Fruit fly (Drosophila melanogaster) whole organism, embryonic: ENCODE data around the gene Mbs.

Experiments used
- CG2129 ChIP-seq: fragments of 200-800 bp; sonication (Bioruptor generic); IDR thresholded peaks from 2 replicates; pipeline ENCODE4 v1.3.6; 2022; ENCODE audit warnings: missing biosample characterization, missing genetic modification characterization; ENCODE audit not compliant: partially characterized antibody
- Tbp ChIP-seq: fragments of >200 bp; optimal IDR thresholded peaks from 2 replicates; lab custom pipeline; 2018; ENCODE audit warnings: missing biosample characterization, missing genetic modification characterization
- ewg ChIP-seq: fragments of 200-800 bp; sonication (Bioruptor generic); optimal IDR thresholded peaks from 3 replicates; lab custom pipeline; 2017; ENCODE audit warnings: mild to moderate bottlenecking, missing biosample characterization, missing genetic modification reagents, missing genetic modification characterization
- her ChIP-seq: fragments of 200-800 bp; sonication (Bioruptor generic); optimal IDR thresholded peaks from 2 replicates; lab custom pipeline; 2016; ENCODE audit warnings: missing biosample characterization, missing genetic modification characterization
- lbe ChIP-seq: fragments of 200-800 bp; sonication (Bioruptor generic); optimal IDR thresholded peaks from 2 replicates; lab custom pipeline; 2016; ENCODE audit warnings: missing biosample characterization, mild to moderate bottlenecking, missing genetic modification characterization
- sens ChIP-seq: fragments of 200-800 bp; sonication (Bioruptor generic); peaks from one replicate; lab custom pipeline; 2016; ENCODE audit warnings: missing biosample characterization, missing genetic modification characterization

DNA sequence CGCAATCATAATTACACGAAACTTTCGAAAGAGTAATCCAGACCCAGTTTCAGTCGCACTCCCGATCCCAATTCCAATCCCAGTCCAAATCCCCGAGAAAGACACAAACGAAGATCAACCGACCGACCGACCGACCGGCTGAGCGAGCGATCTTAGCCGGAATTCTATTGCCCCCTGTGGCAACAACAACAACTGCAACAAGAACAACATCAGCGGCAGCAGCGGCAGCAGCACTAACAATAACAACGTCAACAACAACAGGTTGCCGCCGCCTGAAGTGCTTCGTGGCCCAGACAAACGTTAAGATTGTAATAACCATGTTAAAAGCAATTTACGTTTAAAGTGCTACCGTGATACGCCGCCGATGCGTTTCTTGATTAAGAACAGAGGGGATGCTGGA, 33.0 kb upstream of the Mbs start:
- TF ChIP-seq CG2129 (GFP tag; lab: Robert Waterston, UW), result no peak
- no peak for TF ChIP-seq ewg (GFP tag; lab: Kevin White, UChicago)
- no peak for TF ChIP-seq Tbp
- TF ChIP-seq her (GFP tag; lab: Kevin White, UChicago), result no peak
- no peak for TF ChIP-seq lbe (GFP tag; lab: Kevin White, UChicago)
- TF ChIP-seq sens (GFP tag; lab: Kevin White, UChicago), result no peak
